Fruit fly (Drosophila melanogaster) S2 (cell line): ENCODE measurements around the gene CG13712.

ENCODE experiments used
- CG8478 ChIP-seq: fragments of >200 bp; optimal IDR thresholded peaks from 2 replicates; lab custom pipeline; 2018
- CTCF ChIP-seq, 2 experiments: fragments of >200 bp; optimal IDR thresholded peaks; 2 replicates each; lab custom pipeline; 2018

DNA sequence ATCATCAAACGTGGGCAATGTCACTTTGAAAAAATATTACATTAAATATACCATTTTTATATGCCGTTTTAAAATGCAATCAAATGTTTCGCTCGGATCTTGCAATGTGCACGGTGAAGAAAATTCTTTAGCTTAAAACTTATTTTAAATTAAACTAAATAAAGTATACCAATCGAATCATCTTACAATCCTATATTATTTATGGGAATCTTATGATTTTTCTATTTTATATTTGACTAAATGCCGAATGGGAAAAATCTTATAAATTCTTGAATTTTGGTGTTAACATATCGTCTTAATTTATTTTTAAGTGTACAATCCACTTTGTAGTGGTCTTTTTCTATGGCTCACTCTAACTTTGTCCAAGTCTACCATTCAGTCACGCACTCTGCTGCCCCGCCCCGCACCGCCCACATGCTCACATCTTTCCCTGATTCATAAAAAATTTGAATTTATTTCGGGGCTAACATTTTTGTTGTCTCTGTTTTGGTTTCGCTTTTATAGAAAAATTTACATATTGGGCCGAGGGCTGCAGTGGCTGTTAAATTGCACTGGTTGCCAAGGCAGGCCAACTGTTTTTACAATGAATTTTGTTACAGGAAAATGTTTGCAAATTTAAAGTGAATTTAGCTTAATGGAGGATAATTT is 10.9 kb upstream of the CG13712 start:
- TF ChIP-seq CG8478 (lab: Kevin White, UChicago): no peak
- TF ChIP-seq CTCF (optimal IDR thresholded peaks at IDR 0.05; lab: Kevin White, UChicago): no peak
